Worm (Caenorhabditis elegans) whole organism, L4 larva: ENCODE measurements around the gene clec-79.

Source experiments
- R02D3.7 ChIP-seq: fragments of 150-350 bp; sonication (generic microtip); optimal IDR thresholded peaks from 3 replicates; lab custom pipeline; 2014; ENCODE audit warnings: missing biosample characterization, missing genetic modification characterization
- T26A8.4 ChIP-seq: fragments of 200-800 bp; sonication (Bioruptor generic); IDR thresholded peaks from 2 replicates; pipeline ENCODE4 v1.3.6; 2022; ENCODE audit warnings: missing genetic modification characterization, missing compliant biosample characterization
- Y48G9A.11 ChIP-seq: fragments of 200-800 bp; sonication (Bioruptor generic); IDR thresholded peaks from 2 replicates; pipeline ENCODE4 v1.3.6; 2022; ENCODE audit warnings: missing genetic modification reagents, missing genetic modification characterization, missing compliant biosample characterization
- Y5F2A.4 ChIP-seq: fragments of 200-800 bp; sonication (Bioruptor generic); optimal IDR thresholded peaks from 2 replicates; lab custom pipeline; 2018; ENCODE audit warnings: mild to moderate bottlenecking, missing genetic modification characterization, missing compliant biosample characterization
- ZK337.2 ChIP-seq: fragments of 200-800 bp; sonication (Bioruptor generic); IDR thresholded peaks from 2 replicates; pipeline ENCODE4 v1.3.6; 2022; ENCODE audit warnings: missing genetic modification reagents, missing genetic modification characterization, missing compliant biosample characterization
- aha-1 ChIP-seq: fragments of 150-350 bp; peaks from one replicate; lab custom pipeline; 2014; ENCODE audit warnings: missing biosample characterization, missing genetic modification characterization
- aly-2 ChIP-seq: sonication (generic microtip); optimal IDR thresholded peaks from 2 replicates; lab custom pipeline; 2018; ENCODE audit warnings: missing biosample characterization, missing genetic modification characterization
- attf-4 ChIP-seq: sonication (generic microtip); optimal IDR thresholded peaks from 3 replicates; lab custom pipeline; 2017; ENCODE audit warnings: missing biosample characterization, missing genetic modification characterization
- ceh-28 ChIP-seq: fragments of 150-350 bp; optimal IDR thresholded peaks from 2 replicates; lab custom pipeline; 2014; ENCODE audit warnings: missing biosample characterization, missing genetic modification reagents, missing genetic modification characterization
- ces-1 ChIP-seq: fragments of 150-350 bp; sonication (generic microtip); optimal IDR thresholded peaks from 4 replicates; lab custom pipeline; 2014; ENCODE audit warnings: missing biosample characterization, missing genetic modification reagents, missing genetic modification characterization
- daf-16 ChIP-seq, 3 experiments: sonication (generic microtip); optimal IDR thresholded peaks; 2 replicates each; lab custom pipeline; 2016 to 2017; ENCODE audit warnings: missing genetic modification characterization in 3 of 3, missing genetic modification reagents in 3 of 3, mild to moderate bottlenecking in 2 of 3, missing compliant biosample characterization in 2 of 3, missing biosample characterization in 1 of 3, moderate library complexity in 1 of 3
- daf-19 ChIP-seq: fragments of 200-800 bp; sonication (Bioruptor generic); conservative IDR thresholded peaks from 2 replicates; pipeline ENCODE4 v1.3.6; 2022; ENCODE audit warnings: missing genetic modification characterization, missing compliant biosample characterization
- daf-8 ChIP-seq: fragments of 200-800 bp; sonication (Bioruptor generic); IDR thresholded peaks from 2 replicates; pipeline ENCODE4 v1.3.6; 2022; ENCODE audit warnings: missing genetic modification characterization, missing compliant biosample characterization
- egl-43 ChIP-seq: fragments of 200-800 bp; sonication (Bioruptor generic); IDR thresholded peaks from 2 replicates; pipeline ENCODE4 v1.3.6; 2022; ENCODE audit warnings: missing genetic modification reagents, missing genetic modification characterization, missing compliant biosample characterization
- fkh-10 ChIP-seq: fragments of 150-350 bp; optimal IDR thresholded peaks from 2 replicates; lab custom pipeline; 2014; ENCODE audit warnings: missing biosample characterization, missing genetic modification reagents, missing genetic modification characterization
- gei-8 ChIP-seq: fragments of 200-800 bp; sonication (Bioruptor generic); optimal IDR thresholded peaks from 2 replicates; lab custom pipeline; 2018; ENCODE audit warnings: mild to moderate bottlenecking, missing genetic modification characterization, missing compliant biosample characterization
- hif-1 ChIP-seq, 2 experiments: sonication (generic microtip); optimal IDR thresholded peaks; 2 replicates each; lab custom pipeline; 2016 to 2017; ENCODE audit warnings: missing compliant biosample characterization in 2 of 2, missing genetic modification characterization in 2 of 2, missing genetic modification reagents in 2 of 2, missing genotype in 2 of 2, mild to moderate bottlenecking in 1 of 2
- jun-1 ChIP-seq: fragments of 150-350 bp; optimal IDR thresholded peaks from 2 replicates; lab custom pipeline; 2014; ENCODE audit warnings: missing biosample characterization, missing genetic modification reagents, missing genetic modification characterization
- lim-7 ChIP-seq: fragments of 200-800 bp; sonication (Bioruptor generic); IDR thresholded peaks from 2 replicates; pipeline ENCODE4 v1.3.6; 2022; ENCODE audit warnings: missing genetic modification characterization, missing compliant biosample characterization
- lin-29 ChIP-seq: fragments of 200-800 bp; sonication (Bioruptor generic); IDR thresholded peaks from 2 replicates; pipeline ENCODE4 v1.3.6; 2022; ENCODE audit warnings: missing genetic modification reagents, missing genetic modification characterization, missing compliant biosample characterization
- lin-38 ChIP-seq: fragments of 200-800 bp; sonication (Bioruptor generic); IDR thresholded peaks from 2 replicates; pipeline ENCODE4 v1.3.6; 2022; ENCODE audit warnings: missing genetic modification reagents, missing genetic modification characterization, missing compliant biosample characterization
- lin-39 ChIP-seq: fragments of 150-350 bp; optimal IDR thresholded peaks from 2 replicates; lab custom pipeline; 2014; ENCODE audit warnings: missing biosample characterization, missing genetic modification reagents, missing genetic modification characterization
- lir-3 ChIP-seq: sonication (generic microtip); optimal IDR thresholded peaks from 2 replicates; lab custom pipeline; 2016; ENCODE audit warnings: mild to moderate bottlenecking, missing genetic modification characterization, missing compliant biosample characterization
- mdl-1 ChIP-seq, 2 experiments: fragments of 150-350 bp in 1 of 2; sonication (generic microtip) in 1 of 2; optimal IDR thresholded peaks; 2 replicates each; lab custom pipeline; 2014 to 2017; ENCODE audit warnings: missing biosample characterization in 2 of 2, missing genetic modification characterization in 2 of 2
- mes-2 ChIP-seq: sonication (generic microtip); optimal IDR thresholded peaks from 2 replicates; lab custom pipeline; 2016; ENCODE audit warnings: missing genotype, mild to moderate bottlenecking, missing genetic modification characterization, missing compliant biosample characterization; ENCODE audit not compliant: poor library complexity, severe bottlenecking
- nhr-237 ChIP-seq: sonication (generic microtip); optimal IDR thresholded peaks from 2 replicates; lab custom pipeline; 2017; ENCODE audit warnings: missing biosample characterization, missing genetic modification characterization
- nhr-25 ChIP-seq: sonication (generic microtip); optimal IDR thresholded peaks from 2 replicates; lab custom pipeline; 2017; ENCODE audit warnings: missing genetic modification characterization, mild to moderate bottlenecking, missing compliant biosample characterization, antibody characterized with exemption, moderate library complexity, borderline replicate concordance; ENCODE audit not compliant: insufficient read depth
- nhr-28 ChIP-seq: fragments of 150-350 bp; optimal IDR thresholded peaks from 2 replicates; lab custom pipeline; 2014; ENCODE audit warnings: missing biosample characterization, missing genetic modification characterization
- nhr-41 ChIP-seq: fragments of 200-800 bp; sonication (Bioruptor generic); IDR thresholded peaks from 2 replicates; pipeline ENCODE4 v1.3.6; 2022; ENCODE audit warnings: missing genetic modification reagents, missing genetic modification characterization, missing compliant biosample characterization
- nhr-48 ChIP-seq: sonication (generic microtip); optimal IDR thresholded peaks from 2 replicates; lab custom pipeline; 2016; ENCODE audit warnings: mild to moderate bottlenecking, missing genetic modification characterization, missing compliant biosample characterization
- nhr-6 ChIP-seq: fragments of 150-350 bp; optimal IDR thresholded peaks from 2 replicates; lab custom pipeline; 2014; ENCODE audit warnings: missing biosample characterization, missing genetic modification characterization
- nhr-77 ChIP-seq: fragments of 150-350 bp; optimal IDR thresholded peaks from 2 replicates; lab custom pipeline; 2014; ENCODE audit warnings: missing biosample characterization, missing genetic modification characterization
- php-3 ChIP-seq: fragments of 200-800 bp; sonication (Bioruptor generic); IDR thresholded peaks from 2 replicates; pipeline ENCODE4 v1.3.6; 2022; ENCODE audit warnings: missing genetic modification reagents, missing genetic modification characterization, missing compliant biosample characterization
- pqm-1 ChIP-seq: sonication (generic microtip); optimal IDR thresholded peaks from 2 replicates; lab custom pipeline; 2017; ENCODE audit warnings: missing biosample characterization, missing genetic modification characterization
- rbr-2 ChIP-seq: sonication (generic microtip); optimal IDR thresholded peaks from 2 replicates; lab custom pipeline; 2016; ENCODE audit warnings: missing genotype, missing genetic modification characterization, missing compliant biosample characterization
- sdz-12 ChIP-seq: fragments of 200-800 bp; sonication (Bioruptor generic); optimal IDR thresholded peaks from 2 replicates; lab custom pipeline; 2018; ENCODE audit warnings: mild to moderate bottlenecking, missing genetic modification characterization, missing compliant biosample characterization
- set-16 ChIP-seq: fragments of 200-800 bp; sonication (Bioruptor generic); IDR thresholded peaks from 2 replicates; pipeline ENCODE4 v1.3.6; 2022; ENCODE audit warnings: missing genetic modification reagents, missing genetic modification characterization, missing compliant biosample characterization
- skn-1 ChIP-seq: fragments of 150-350 bp; optimal IDR thresholded peaks from 2 replicates; lab custom pipeline; 2014; ENCODE audit warnings: missing biosample characterization, missing genetic modification characterization
- snpc-4 ChIP-seq: fragments of 150-350 bp; optimal IDR thresholded peaks from 2 replicates; lab custom pipeline; 2014; ENCODE audit warnings: missing biosample characterization, missing genetic modification characterization
- spr-1 ChIP-seq: sonication (generic microtip); optimal IDR thresholded peaks from 2 replicates; lab custom pipeline; 2016; ENCODE audit warnings: mild to moderate bottlenecking, missing genetic modification characterization, missing compliant biosample characterization
- unc-62 ChIP-seq, 3 experiments: fragments of 150-350 bp in 1 of 3; sonication (generic microtip); optimal IDR thresholded peaks in 2 of 3; peaks in 1 of 3; 1 replicate in 1 of 3; 2 replicates in 2 of 3; lab custom pipeline; 2014 to 2017; ENCODE audit warnings: missing biosample characterization in 3 of 3, missing genetic modification characterization in 3 of 3, missing genetic modification reagents in 3 of 3, missing genotype in 1 of 3
- zfp-2 ChIP-seq: sonication (generic microtip); optimal IDR thresholded peaks from 2 replicates; lab custom pipeline; 2016; ENCODE audit warnings: mild to moderate bottlenecking, missing genetic modification characterization, missing compliant biosample characterization
- ztf-7 ChIP-seq: fragments of 150-350 bp; optimal IDR thresholded peaks from 2 replicates; lab custom pipeline; 2014; ENCODE audit warnings: missing biosample characterization, missing genetic modification characterization

The clec-79 gene

DNA sequence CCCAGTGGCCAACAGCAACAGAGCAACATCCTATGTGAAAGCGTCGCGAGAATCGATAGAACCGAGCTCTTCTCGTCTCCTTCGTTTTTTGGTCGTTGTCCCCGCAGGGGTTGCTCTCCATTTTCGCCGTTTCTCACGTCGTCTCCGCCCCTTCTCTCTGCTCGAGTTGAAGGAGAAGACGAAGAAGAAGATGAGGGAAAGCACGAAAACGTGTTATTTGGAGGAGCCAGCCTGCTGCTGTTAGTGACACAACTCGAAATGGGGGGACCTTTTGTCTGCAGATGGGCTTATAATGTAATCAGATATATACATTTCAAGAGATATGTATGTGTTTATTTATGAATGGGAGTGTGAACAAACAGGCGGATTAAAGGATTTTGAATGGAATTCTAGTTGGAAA, 34.5 kb downstream of the clec-79 start, which contains the start of gene W02C12.2:
TSS of gene W02C12.2 (minus strand) at position 277 of the 400 bp plus-strand sequence.
- TF ChIP-seq ces-1 (no peak), nhr-237 (tag; lab: Kevin White, UChicago) (no peak), aly-2 (tag; lab: Kevin White, UChicago) (no peak), unc-62 (GFP tag; optimal IDR thresholded peaks at IDR 0.05 in 1 of 2; lab: Kevin White, UChicago) (peak in 1 of 2 experiments; percentile 60), unc-62 (tag; optimal IDR thresholded peaks at IDR 0.05; lab: Kevin White, UChicago) (no peak), egl-43 (GFP tag; lab: Robert Waterston, UW) (0 out of 2 replicates have a peak, but pooled peaks have one; percentile 35), aha-1 (tag; lab: Kevin White, UChicago) (peak; percentile 6), set-16 (peak; percentile 43; the same call in 1 of the 2 replicates), ztf-7 (no peak), hif-1 (tag; optimal IDR thresholded peaks at IDR 0.05; lab: Kevin White, UChicago) (peak in 1 of 2 experiments; percentile 40), R02D3.7 (tag; lab: Kevin White, UChicago) (no peak)

DNA sequence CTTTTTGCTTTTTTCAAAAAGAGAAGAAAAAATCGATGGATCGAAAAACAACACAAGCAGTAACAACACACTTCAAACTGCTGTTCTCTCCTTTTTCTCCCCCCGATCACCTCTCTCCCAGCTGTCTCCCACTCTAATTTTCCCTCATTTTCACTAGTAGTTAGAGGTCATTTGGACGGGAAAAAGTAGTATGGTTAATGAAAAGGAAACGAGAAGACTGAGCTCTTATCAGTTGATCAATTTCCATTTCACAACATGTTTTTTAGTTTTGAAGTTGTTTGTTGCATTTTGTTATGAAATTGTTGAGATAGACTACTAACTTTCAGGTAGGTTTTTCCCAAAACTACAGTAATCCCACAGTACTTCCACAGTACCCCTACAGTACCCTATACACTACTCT, 35.3 kb downstream of the clec-79 start:
- TF ChIP-seq attf-4: no peak
- TF ChIP-seq aly-2 (tag; lab: Kevin White, UChicago): no peak
- no peak for TF ChIP-seq php-3 (GFP tag; lab: Robert Waterston, UW)
- TF ChIP-seq daf-19 (GFP tag; lab: Robert Waterston, UW): no peak
- no peak for TF ChIP-seq nhr-237 (tag; lab: Kevin White, UChicago)
- no peak for TF ChIP-seq nhr-48 (tag; lab: Kevin White, UChicago)
- no peak for TF ChIP-seq spr-1 (tag; lab: Kevin White, UChicago)
- peak in 1 of 2 experiments; percentile 73 for TF ChIP-seq unc-62 (GFP tag; optimal IDR thresholded peaks at IDR 0.05 in 1 of 2; lab: Kevin White, UChicago)
- TF ChIP-seq unc-62 (tag; optimal IDR thresholded peaks at IDR 0.05; lab: Kevin White, UChicago): no peak
- TF ChIP-seq nhr-28: peak; percentile 65
- TF ChIP-seq T26A8.4 (GFP tag; lab: Robert Waterston, UW): no peak
- no peak for TF ChIP-seq snpc-4 (tag; lab: Kevin White, UChicago)
- TF ChIP-seq gei-8 (GFP tag; lab: Kevin White, UChicago): no peak
- TF ChIP-seq zfp-2: no peak
- TF ChIP-seq lim-7: no peak
- no peak for TF ChIP-seq jun-1 (tag; lab: Kevin White, UChicago)
- no peak for TF ChIP-seq nhr-25 (tag; lab: Kevin White, UChicago)
- TF ChIP-seq skn-1 (tag; lab: Kevin White, UChicago): no peak
- TF ChIP-seq nhr-6 (tag; lab: Kevin White, UChicago): no peak
- TF ChIP-seq egl-43 (GFP tag; lab: Robert Waterston, UW): no peak
- TF ChIP-seq rbr-2 (tag; lab: Kevin White, UChicago): no peak
- TF ChIP-seq sdz-12 (GFP tag; lab: Kevin White, UChicago): no peak
- no peak for TF ChIP-seq nhr-41 (GFP tag; lab: Robert Waterston, UW)
- peak; percentile 0 for TF ChIP-seq pqm-1 (tag; lab: Kevin White, UChicago)
- TF ChIP-seq ceh-28 (tag; lab: Kevin White, UChicago): no peak
- no peak for TF ChIP-seq Y48G9A.11 (GFP tag; lab: Robert Waterston, UW)
- TF ChIP-seq nhr-77 (tag; lab: Kevin White, UChicago): peak; percentile 15
- TF ChIP-seq ZK337.2: no peak
- no peak for TF ChIP-seq mdl-1 (tag; optimal IDR thresholded peaks at IDR 0.05; lab: Kevin White, UChicago)
- no peak for TF ChIP-seq daf-16 (GFP tag; optimal IDR thresholded peaks at IDR 0.05; lab: Kevin White, UChicago)
- peak; percentile 63 for TF ChIP-seq daf-16 (tag; optimal IDR thresholded peaks at IDR 0.05; lab: Kevin White, UChicago)
- TF ChIP-seq lin-38 (GFP tag; lab: Robert Waterston, UW): no peak
- TF ChIP-seq daf-8: no peak
- no peak for TF ChIP-seq lin-39
- no peak for TF ChIP-seq Y5F2A.4 (GFP tag; lab: Kevin White, UChicago)
- TF ChIP-seq mes-2: no peak
- no peak for TF ChIP-seq lir-3 (tag; lab: Kevin White, UChicago)
- TF ChIP-seq fkh-10: no peak
- no peak for TF ChIP-seq lin-29 (GFP tag; lab: Robert Waterston, UW)
- TF ChIP-seq hif-1 (tag; optimal IDR thresholded peaks at IDR 0.05; lab: Kevin White, UChicago): no peak
